Fruit fly (Drosophila melanogaster) S2 (cell line): ENCODE results near the gene CG18787.
A peak's percentile ranks its signal among the peaks of the same experiment; 100 is the strongest.
"Not testable (repeated sequence)": the region's sequence is repeated elsewhere in the genome, so short reads cannot be mapped to it uniquely, and the experiment has no call there.

Experiments
- CG8478 ChIP-seq: fragments of >200 bp; optimal IDR thresholded peaks from 2 replicates; lab custom pipeline; 2018
- CTCF ChIP-seq, 2 experiments: fragments of >200 bp; optimal IDR thresholded peaks; 2 replicates each; lab custom pipeline; 2018

The CG18787 gene

DNA sequence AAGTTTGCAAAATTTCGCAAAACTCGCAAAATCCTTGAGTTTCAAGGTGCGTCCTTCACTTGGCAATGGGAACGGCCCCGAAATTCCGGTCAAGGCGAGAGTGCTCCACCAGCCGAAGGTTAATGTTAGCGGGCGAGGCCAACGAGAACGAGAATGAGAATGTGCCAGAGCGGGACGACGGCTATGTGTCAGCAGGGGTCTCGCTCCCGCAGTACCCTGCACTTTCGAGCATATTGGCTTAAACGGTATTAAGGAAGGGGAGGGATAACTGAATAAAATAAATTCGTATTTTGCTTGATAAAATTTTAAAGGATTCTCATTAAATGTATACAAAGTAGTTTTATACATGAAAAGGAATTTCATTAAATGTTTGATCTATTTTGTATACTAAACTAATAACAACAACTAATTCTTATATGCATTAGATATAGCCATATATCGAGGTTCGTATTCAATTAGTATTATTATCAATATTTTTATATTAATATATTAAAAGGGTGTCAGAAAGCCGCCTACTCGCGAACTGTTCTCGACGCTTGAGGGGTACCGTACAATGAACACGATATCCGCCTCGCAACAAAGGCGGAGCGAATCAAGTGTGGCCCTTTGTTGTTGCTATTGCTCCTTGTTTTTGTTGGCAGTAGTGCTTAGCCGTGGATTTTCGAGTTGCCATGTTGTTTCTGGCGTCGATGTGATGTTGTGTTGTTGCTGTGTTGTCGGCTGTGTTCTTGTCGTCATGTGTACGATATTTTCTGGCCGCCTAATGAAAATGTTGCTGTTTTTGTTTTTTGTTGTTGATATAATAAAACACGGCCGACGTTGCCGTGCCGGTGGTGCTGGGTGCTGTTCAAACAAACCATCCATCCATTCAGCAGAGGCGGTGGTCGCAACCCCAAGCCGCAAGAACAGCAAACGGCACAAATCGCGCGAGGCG lies 7.5 kb upstream of the CG18787 start:
- no peak for TF ChIP-seq CG8478 (lab: Kevin White, UChicago)
- TF ChIP-seq CTCF (optimal IDR thresholded peaks at IDR 0.05; lab: Kevin White, UChicago): peak in 1 of 2 experiments; percentile 12

DNA sequence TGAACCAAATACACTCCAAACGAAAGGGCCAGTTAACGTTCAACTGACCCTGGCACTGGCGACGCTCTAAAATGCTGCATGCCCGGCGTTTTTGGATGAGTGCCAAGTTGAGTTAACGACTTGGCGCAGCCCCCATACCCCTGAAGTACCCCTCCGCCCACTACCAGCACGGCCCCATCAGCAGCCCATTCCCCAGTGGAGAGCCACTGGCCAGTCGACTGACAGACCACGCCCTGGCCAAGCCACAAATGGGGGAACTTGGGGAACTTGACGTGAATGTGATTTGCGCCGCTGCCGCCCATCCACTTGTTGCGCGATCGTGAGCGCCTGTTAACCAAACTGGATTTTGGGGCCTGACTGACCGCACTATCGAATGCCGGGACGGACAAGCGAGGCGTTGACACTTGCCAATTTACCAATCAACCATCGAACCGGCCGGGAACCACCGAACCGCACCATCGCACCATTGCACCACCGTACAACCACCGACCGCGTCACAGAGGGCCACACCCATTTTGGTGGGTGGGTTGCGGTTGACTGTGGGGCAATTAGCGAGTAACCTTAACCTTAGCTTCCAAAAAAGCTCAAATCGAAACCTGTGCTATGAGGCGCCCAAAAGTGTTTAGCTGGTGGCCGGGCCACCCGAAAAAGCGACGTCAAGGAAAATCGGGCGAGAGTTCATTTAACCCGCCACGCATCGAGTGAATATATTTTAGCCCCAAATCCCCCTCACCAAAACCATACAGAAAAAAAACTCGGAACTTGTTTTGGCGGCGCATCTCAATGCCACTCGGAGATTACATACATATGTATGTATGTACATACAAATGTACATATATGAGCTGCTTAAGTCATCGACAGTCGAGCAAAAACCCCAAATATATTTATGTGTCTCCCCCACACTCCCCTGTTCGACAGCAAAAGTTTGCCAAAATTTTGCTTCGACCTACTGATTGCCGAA lies 6.6 kb upstream of the CG18787 start:
- TF ChIP-seq CG8478 (lab: Kevin White, UChicago): no peak
- TF ChIP-seq CTCF (optimal IDR thresholded peaks at IDR 0.05; lab: Kevin White, UChicago): no peak

DNA sequence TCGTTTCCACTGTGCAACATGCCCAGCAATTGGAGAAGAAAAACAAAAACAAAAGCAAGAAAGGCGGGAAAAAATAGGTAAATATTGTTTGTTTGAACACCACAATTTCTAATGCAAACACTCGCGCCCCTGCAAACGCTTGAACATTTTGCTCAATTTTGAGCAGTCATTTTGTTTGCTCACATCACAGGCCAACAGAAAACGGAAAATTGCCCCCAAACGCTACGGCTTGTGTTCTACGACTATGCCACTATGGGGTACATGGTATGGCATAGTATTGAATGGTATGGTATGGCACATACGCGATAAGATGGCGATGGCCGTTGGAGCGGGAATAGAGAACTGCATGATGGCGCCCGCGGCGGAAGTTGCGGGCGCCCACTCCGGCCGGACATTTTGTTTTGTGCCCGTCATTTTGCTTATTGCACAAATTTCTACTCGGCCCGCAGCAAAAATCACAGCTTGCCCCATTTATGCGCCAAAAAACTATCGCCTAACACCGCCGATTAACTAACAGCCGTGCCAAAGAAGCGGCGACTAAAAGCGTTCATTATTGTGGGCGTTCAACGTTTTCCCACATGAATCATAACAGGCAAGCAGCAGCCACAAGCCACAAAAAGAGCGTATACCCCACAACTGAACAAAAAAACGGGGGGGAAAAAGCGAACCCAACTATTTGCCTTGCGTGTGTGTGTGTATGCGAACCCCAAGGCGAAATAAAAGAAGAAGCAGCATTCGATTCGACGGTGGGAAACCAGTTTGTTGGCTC lies 5.3 kb upstream of the CG18787 start:
- TF ChIP-seq CG8478 (lab: Kevin White, UChicago) (no peak), CTCF (optimal IDR thresholded peaks at IDR 0.05; lab: Kevin White, UChicago) (no peak)

DNA sequence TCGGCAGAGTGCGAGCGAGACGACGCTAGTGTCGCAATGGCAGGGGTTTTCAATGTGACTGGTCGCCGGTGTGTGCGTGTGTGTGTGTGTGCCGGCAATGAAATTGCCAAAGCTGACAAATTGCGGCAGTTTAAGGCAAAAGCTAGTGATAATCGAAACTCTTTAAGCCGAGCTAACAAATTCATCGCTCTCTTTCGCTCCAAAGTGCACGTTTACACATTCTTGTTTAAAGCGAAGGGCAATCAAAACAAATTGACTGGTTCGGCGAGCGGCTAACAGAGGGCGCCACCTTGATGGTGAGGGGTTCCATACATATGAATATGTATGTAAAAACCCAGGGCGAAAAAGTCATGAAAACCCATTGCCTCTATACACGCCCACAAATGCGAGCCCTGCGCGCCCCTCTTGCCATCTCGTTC lies 4.7 kb upstream of the CG18787 start:
- TF ChIP-seq CG8478 (lab: Kevin White, UChicago) (no peak), CTCF (optimal IDR thresholded peaks at IDR 0.05; lab: Kevin White, UChicago) (peak; percentile 88 to 97)

DNA sequence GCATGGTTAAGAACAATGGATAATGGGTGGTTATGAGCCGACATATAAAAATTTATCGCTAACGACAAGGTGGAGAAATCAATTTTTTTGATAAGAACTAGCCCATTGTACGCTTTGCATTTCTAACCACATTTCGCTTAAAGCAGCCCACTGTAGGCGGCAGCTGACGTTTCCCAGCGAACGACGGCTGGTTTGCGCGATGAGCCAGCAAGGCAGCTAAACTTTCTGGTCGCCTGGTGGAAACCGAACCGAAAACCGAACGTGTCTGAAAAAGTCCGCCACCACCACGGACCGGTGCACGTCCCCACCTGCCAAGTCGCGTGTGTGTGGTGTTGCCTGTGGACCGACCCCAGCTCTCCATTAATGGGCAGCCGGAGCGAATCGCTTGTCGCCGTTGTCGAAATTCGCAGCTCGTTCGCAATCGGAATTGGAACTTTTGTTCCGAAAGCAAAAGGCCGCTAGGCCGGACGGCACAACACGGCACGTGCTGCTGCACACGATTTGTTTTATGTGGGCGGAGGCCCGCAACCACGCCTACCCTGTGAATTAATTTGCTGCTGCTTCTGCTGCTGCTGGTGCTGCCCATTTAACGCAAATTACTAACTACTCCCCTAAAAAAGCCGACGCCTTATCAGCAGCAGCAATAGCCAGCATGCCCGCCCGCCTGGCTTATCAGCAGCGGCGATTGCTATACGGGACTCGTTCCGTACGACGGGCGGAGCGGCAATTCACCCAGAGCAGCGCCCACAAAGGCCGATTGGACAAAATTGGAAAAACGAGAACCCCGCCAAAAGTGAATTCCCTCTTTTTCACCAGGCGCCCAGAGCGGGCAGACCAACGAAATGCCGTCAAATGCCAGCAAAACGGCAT lies 4.0 kb upstream of the CG18787 start:
- TF ChIP-seq CTCF (optimal IDR thresholded peaks at IDR 0.05; lab: Kevin White, UChicago) (no peak), CG8478 (lab: Kevin White, UChicago) (no peak)

DNA sequence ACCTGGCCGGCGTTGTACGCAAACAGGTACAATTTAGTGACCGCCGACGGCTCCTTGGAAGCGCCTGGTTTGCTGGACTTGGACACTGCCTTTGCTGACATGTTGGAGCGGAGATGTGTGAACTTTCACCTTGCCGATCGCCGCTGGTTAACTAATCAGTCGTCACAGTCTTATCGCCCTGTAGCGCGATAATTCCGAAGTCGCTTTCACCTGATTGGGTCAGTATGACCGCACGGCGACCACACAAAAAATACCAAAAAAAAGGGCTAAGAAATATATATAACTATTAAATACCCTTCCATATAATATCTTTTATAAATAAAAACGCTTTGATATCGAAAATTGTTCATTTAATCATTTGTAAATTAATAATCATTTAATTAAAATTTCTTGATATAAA lies 2.9 kb upstream of the CG18787 start, which contains the start of gene Hacd1:
TSS of gene Hacd1 (minus strand) at position 216 of the 400 bp plus-strand sequence.
- TF ChIP-seq CTCF (optimal IDR thresholded peaks at IDR 0.05; lab: Kevin White, UChicago) (no peak), CG8478 (lab: Kevin White, UChicago) (no peak)

DNA sequence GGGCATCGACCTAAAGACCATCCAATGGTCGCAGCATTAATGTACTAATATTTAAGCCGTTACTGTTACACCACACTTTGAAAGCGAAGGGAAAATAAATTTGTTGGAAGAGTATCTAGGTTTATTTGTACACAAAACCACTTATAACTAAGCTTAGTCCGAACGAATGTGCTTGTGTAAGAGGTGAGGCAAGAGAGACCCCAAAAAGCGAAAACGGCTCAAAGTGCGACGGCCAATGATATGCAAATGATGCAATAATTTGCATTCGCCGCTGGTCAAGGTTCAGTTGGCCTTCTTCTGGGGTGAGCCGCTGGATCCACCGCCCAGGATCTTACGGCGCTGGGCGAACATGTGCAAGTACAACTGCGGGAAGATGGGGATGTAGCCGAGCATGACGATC lies 2.0 kb upstream of the CG18787 start:
- TF ChIP-seq CG8478 (lab: Kevin White, UChicago) (no peak), CTCF (optimal IDR thresholded peaks at IDR 0.05; lab: Kevin White, UChicago) (no peak)

DNA sequence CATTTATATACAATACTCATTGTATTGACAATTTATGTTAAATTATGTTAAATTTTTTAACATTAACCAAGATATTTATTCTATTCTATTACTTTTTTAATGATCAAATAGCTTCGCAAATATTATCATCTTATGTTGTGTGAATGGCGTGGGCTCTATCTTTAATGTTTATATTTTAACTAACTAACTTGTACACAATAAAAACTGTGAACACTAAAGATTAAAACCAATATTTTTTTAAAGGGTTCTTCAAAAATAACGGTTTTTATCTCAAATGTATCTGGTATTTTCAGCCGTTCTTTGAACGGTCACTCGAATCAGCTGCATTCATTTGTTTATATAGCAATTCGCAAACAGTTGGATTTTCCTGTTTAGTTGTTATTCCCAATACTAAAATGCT lies 2.6 kb downstream of the CG18787 start, which contains the start of gene Ada1-1:
TSS of gene Ada1-1 (plus strand) at position 301 of the 400 bp plus-strand sequence.
- not testable (repeated sequence) for TF ChIP-seq CG8478 (lab: Kevin White, UChicago); CTCF (optimal IDR thresholded peaks at IDR 0.05; lab: Kevin White, UChicago)

DNA sequence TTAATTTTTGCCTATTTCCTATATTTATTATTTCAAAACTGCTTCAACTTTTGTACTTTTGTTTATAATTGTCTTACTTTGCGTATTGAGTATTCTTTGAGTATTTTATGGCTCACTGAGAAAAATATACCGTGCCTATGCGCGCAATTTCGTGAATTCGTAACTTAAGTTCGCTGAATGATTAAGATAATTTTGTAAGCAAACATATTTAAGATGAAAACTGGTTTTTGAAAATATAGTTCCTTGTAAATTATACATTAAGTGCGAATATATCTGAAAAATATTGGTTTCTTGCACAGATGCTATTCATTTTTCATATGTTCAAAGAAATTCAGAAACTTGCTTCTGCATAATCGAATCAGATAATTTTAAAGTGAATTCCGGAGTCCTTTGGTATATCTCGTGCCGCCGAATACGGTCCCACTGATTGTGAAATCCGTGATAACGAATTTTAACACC lies 3.8 kb downstream of the CG18787 start, which contains the start of the genes CG18789 and Qtzl:
TSS of gene CG18789 (minus strand) at position 101 of the 459 bp plus-strand sequence.
TSS of gene Qtzl (plus strand) at position 409 of the 459 bp plus-strand sequence.
- TF ChIP-seq CG8478 (lab: Kevin White, UChicago); CTCF (optimal IDR thresholded peaks at IDR 0.05; lab: Kevin White, UChicago): not testable (repeated sequence)

DNA sequence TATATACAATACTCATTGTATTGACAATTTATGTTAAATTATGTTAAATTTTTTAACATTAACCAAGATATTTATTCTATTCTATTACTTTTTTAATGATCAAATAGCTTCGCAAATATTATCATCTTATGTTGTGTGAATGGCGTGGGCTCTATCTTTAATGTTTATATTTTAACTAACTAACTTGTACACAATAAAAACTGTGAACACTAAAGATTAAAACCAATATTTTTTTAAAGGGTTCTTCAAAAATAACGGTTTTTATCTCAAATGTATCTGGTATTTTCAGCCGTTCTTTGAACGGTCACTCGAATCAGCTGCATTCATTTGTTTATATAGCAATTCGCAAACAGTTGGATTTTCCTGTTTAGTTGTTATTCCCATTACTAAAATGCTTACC lies 6.5 kb downstream of the CG18787 start, which contains the start of gene Ada1-2:
TSS of gene Ada1-2 (plus strand) at position 301 of the 400 bp plus-strand sequence.
- TF ChIP-seq CG8478 (lab: Kevin White, UChicago); CTCF (optimal IDR thresholded peaks at IDR 0.05; lab: Kevin White, UChicago): not testable (repeated sequence)

DNA sequence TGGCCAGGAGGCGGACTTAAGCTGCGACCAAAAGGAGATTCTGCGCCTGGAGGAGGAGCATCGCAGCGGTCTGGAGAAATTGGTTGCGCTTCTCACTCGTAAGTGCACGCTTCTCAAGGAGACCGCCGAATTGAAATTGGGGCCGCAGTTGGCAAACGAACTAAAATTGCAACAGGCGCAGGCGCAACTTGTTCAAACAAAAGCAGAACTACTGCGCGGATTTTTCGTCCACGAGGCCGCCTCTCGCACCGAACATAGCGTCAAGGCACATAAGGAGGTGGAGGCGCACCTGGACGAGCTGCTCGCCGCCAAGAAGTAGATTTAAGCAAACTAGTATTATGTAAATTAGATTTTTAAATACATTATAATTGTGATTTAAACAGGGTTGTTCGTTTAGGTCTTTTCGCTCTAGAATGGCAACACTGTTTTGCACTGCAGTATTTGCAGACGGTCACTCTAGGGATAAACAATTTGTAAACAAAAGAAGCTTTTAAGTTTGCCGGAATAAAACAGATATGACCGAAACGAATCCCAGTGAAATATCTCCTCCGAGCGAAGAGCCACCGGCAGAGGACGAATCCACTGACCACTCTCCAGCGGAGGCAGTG lies 8.6 kb downstream of the CG18787 start, which contains the start of gene escl:
TSS of gene escl (plus strand) at position 470 of the 608 bp plus-strand sequence.
- TF ChIP-seq CTCF (optimal IDR thresholded peaks at IDR 0.05; lab: Kevin White, UChicago): no peak
- TF ChIP-seq CG8478 (lab: Kevin White, UChicago): no peak

DNA sequence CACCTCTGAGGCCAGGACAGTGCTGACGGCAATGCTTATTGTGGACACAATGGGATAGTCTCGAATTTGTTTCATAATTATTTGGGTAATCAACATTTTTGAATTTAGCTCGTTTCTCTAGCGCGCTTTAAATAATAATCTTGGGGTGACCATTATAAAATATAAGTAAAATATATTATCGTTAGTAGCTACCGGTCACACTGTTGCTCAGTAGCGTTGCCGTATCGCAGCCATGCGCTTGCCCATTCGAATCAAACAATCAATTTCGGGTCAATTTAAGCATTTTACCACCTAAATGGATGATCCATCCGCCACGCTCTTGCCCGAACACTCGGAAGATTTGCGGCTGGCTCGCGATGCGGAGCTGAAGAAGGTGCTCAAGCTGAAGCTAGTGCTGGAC lies 9.4 kb downstream of the CG18787 start, which contains the start of the genes zuc and dgt2:
TSS of gene zuc (minus strand) at position 154 of the 400 bp plus-strand sequence.
TSS of gene dgt2 (plus strand) at position 208 of the 400 bp plus-strand sequence.
- TF ChIP-seq CTCF (optimal IDR thresholded peaks at IDR 0.05; lab: Kevin White, UChicago) (no peak), CG8478 (lab: Kevin White, UChicago) (no peak)
